Fruit fly (Drosophila melanogaster): ENCODE measurements around the gene CG32650.

DNA sequence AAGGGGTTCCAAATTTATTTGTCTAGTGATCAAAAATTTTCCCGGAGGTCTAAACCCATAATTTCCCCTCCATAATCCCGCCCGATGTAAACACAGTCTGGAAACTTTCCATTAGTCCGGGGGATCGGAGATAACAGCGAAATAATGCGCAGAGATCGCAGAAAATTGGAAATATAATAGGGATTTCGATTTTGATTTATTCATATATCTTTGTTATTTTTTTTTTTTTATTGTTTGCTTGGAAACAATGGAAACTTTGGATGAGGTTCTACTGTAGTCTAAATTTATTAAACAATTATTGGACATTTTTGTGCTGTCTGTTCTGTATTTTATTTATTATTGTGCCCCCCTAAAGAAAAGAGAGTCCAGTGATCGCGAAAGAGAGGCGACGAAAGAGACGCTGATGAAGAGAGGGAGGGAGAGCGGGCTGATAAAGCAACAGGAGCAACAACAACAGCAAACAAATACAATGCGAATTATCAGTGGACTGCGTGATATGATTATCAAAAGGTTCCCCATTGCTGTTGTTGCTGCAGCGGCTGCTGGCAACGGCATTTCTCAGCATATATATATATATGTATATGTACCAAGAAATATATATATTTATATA is 3.2 kb downstream of the CG32650 start:
- TF ChIP-seq insv (optimal IDR thresholded peaks at IDR 0.05) (no peak), ttk (optimal IDR thresholded peaks at IDR 0.05) (no peak)

Measured in Kc167 (cell line).